Fruit fly (Drosophila melanogaster) whole organism, embryonic: Measurements from ENCODE around the gene CG9782.

Source experiments
- CG10147 ChIP-seq: fragments of 200-800 bp; sonication (Bioruptor generic); optimal IDR thresholded peaks from 2 replicates; lab custom pipeline; 2019; ENCODE audit warnings: missing biosample characterization, mild to moderate bottlenecking, missing genetic modification characterization, moderate library complexity
- CG10209 ChIP-seq: fragments of 200-800 bp; sonication (Bioruptor generic); optimal IDR thresholded peaks from 3 replicates; lab custom pipeline; 2017; ENCODE audit warnings: missing biosample characterization, mild to moderate bottlenecking, missing genetic modification characterization, missing genetic modification reagents
- CG1024 ChIP-seq: fragments of 200-800 bp; sonication (Bioruptor generic); IDR thresholded peaks from 2 replicates; pipeline ENCODE4 v1.3.6; 2022; ENCODE audit warnings: missing biosample characterization, missing genetic modification characterization
- CG10321 ChIP-seq: fragments of 200-800 bp; sonication (Bioruptor generic); IDR thresholded peaks from 2 replicates; pipeline ENCODE4 v1.3.6; 2022; ENCODE audit warnings: missing biosample characterization, missing genetic modification characterization
- CG10431 ChIP-seq: fragments of 200-800 bp; sonication (Bioruptor generic); optimal IDR thresholded peaks from 3 replicates; lab custom pipeline; 2018; ENCODE audit warnings: missing biosample characterization, mild to moderate bottlenecking, missing genetic modification characterization
- CG10462 ChIP-seq: fragments of 200-800 bp; sonication (Bioruptor generic); optimal IDR thresholded peaks from 2 replicates; lab custom pipeline; 2016; ENCODE audit warnings: missing biosample characterization, missing genetic modification characterization
- CG10543 ChIP-seq: fragments of 200-800 bp; sonication (Bioruptor generic); optimal IDR thresholded peaks from 3 replicates; lab custom pipeline; 2017; ENCODE audit warnings: missing biosample characterization, mild to moderate bottlenecking, missing genetic modification characterization, moderate library complexity
- CG12155 ChIP-seq: fragments of 200-800 bp; sonication (Bioruptor generic); optimal IDR thresholded peaks from 3 replicates; lab custom pipeline; 2016; ENCODE audit warnings: missing biosample characterization, missing genetic modification characterization
- CG13775 ChIP-seq: fragments of 200-800 bp; sonication (Bioruptor generic); optimal IDR thresholded peaks from 3 replicates; lab custom pipeline; 2017; ENCODE audit warnings: missing biosample characterization, mild to moderate bottlenecking, missing genetic modification characterization
- CG14965 ChIP-seq: fragments of 200-800 bp; sonication (Bioruptor generic); optimal IDR thresholded peaks from 2 replicates; lab custom pipeline; 2016; ENCODE audit warnings: missing biosample characterization, missing genetic modification characterization, borderline replicate concordance
- CG15696 ChIP-seq: fragments of 200-800 bp; sonication (Bioruptor generic); optimal IDR thresholded peaks from 2 replicates; lab custom pipeline; 2019; ENCODE audit warnings: missing biosample characterization, mild to moderate bottlenecking, missing genetic modification characterization, moderate library complexity
- CG1603 ChIP-seq: fragments of 200-800 bp; sonication (Bioruptor generic); optimal IDR thresholded peaks from 2 replicates; lab custom pipeline; 2019; ENCODE audit warnings: missing biosample characterization, mild to moderate bottlenecking, missing genetic modification characterization, moderate library complexity
- CG17385 ChIP-seq: fragments of 200-800 bp; sonication (Bioruptor generic); optimal IDR thresholded peaks from 3 replicates; lab custom pipeline; 2018; ENCODE audit warnings: missing biosample characterization, mild to moderate bottlenecking, missing genetic modification characterization
- CG1832 ChIP-seq: fragments of 200-800 bp; sonication (Bioruptor generic); optimal IDR thresholded peaks from 2 replicates; lab custom pipeline; 2017; ENCODE audit warnings: missing biosample characterization, mild to moderate bottlenecking, missing genetic modification characterization, inconsistent platforms
- CG2678 ChIP-seq: fragments of 200-800 bp; sonication (Bioruptor generic); optimal IDR thresholded peaks from 3 replicates; lab custom pipeline; 2019; ENCODE audit warnings: missing biosample characterization, mild to moderate bottlenecking, missing genetic modification characterization, moderate library complexity
- CG30020 ChIP-seq: fragments of 200-800 bp; optimal IDR thresholded peaks from 2 replicates; lab custom pipeline; 2019; ENCODE audit warnings: missing biosample characterization, mild to moderate bottlenecking, missing genetic modification characterization, moderate library complexity
- CG32772 ChIP-seq: fragments of 200-800 bp; sonication (Bioruptor generic); IDR thresholded peaks from 2 replicates; pipeline ENCODE4 v1.3.6; 2022; ENCODE audit warnings: missing biosample characterization, missing genetic modification characterization
- CG3407 ChIP-seq: fragments of 200-800 bp; sonication (Bioruptor generic); optimal IDR thresholded peaks from 2 replicates; lab custom pipeline; 2018; ENCODE audit warnings: missing biosample characterization, mild to moderate bottlenecking, missing genetic modification characterization
- CG3995 ChIP-seq: fragments of 200-800 bp; sonication (Bioruptor generic); optimal IDR thresholded peaks from 3 replicates; lab custom pipeline; 2016; ENCODE audit warnings: missing biosample characterization, missing genetic modification characterization
- CG4707 ChIP-seq: fragments of 200-800 bp; sonication (Bioruptor generic); optimal IDR thresholded peaks from 2 replicates; lab custom pipeline; 2018; ENCODE audit warnings: missing biosample characterization, mild to moderate bottlenecking, missing genetic modification characterization, moderate library complexity
- CG5953 ChIP-seq: fragments of 200-800 bp; sonication (Bioruptor generic); IDR thresholded peaks from 2 replicates; pipeline ENCODE4 v1.3.6; 2022; ENCODE audit warnings: missing biosample characterization, missing genetic modification characterization
- CG6254 ChIP-seq: fragments of 200-800 bp; sonication (Bioruptor generic); optimal IDR thresholded peaks from 3 replicates; lab custom pipeline; 2017; ENCODE audit warnings: mild to moderate bottlenecking, missing biosample characterization, missing genetic modification reagents, missing genetic modification characterization
- CG6689 ChIP-seq: fragments of 200-800 bp; sonication (Bioruptor generic); IDR thresholded peaks from 2 replicates; pipeline ENCODE4 v1.3.6; 2022; ENCODE audit warnings: missing biosample characterization, missing genetic modification characterization
- CG7556 ChIP-seq: fragments of 200-800 bp; sonication (Bioruptor generic); optimal IDR thresholded peaks from 2 replicates; lab custom pipeline; 2017; ENCODE audit warnings: missing biosample characterization, mild to moderate bottlenecking, missing genetic modification characterization
- CG7839 ChIP-seq: fragments of 200-800 bp; sonication (Bioruptor generic); optimal IDR thresholded peaks from 3 replicates; lab custom pipeline; 2018; ENCODE audit warnings: missing biosample characterization, mild to moderate bottlenecking, missing genetic modification characterization, moderate library complexity
- CG9215 ChIP-seq: fragments of 200-800 bp; sonication (Bioruptor generic); IDR thresholded peaks from 2 replicates; pipeline ENCODE4 v1.3.6; 2022; ENCODE audit warnings: missing biosample characterization, missing genetic modification characterization
- D19A ChIP-seq: fragments of 200-800 bp; optimal IDR thresholded peaks from 3 replicates; lab custom pipeline; 2019; ENCODE audit warnings: missing biosample characterization, mild to moderate bottlenecking, missing genetic modification characterization, moderate library complexity
- Dbx ChIP-seq: fragments of 200-800 bp; sonication (Bioruptor generic); IDR thresholded peaks from 3 replicates; pipeline ENCODE4 v1.3.6; 2022; ENCODE audit warnings: missing biosample characterization, missing genetic modification characterization
- Dip2 ChIP-seq: fragments of 200-800 bp; sonication (Bioruptor generic); IDR thresholded peaks from 2 replicates; pipeline ENCODE4 v1.3.6; 2022; ENCODE audit warnings: missing biosample characterization, missing genetic modification characterization
- Elba2 ChIP-seq: fragments of 200-800 bp; sonication (Bioruptor generic); optimal IDR thresholded peaks from 3 replicates; lab custom pipeline; 2016; ENCODE audit warnings: missing biosample characterization, missing genetic modification characterization
- H2.0 ChIP-seq: fragments of 200-800 bp; sonication (Bioruptor generic); IDR thresholded peaks from 2 replicates; pipeline ENCODE4 v1.3.6; 2022; ENCODE audit warnings: missing biosample characterization, missing genetic modification characterization
- Hmr ChIP-seq: fragments of 200-800 bp; sonication (Bioruptor generic); optimal IDR thresholded peaks from 3 replicates; lab custom pipeline; 2017; ENCODE audit warnings: mild to moderate bottlenecking, missing biosample characterization, missing genetic modification reagents, missing genetic modification characterization
- Mes4 ChIP-seq: fragments of 200-800 bp; sonication (Bioruptor generic); optimal IDR thresholded peaks from 2 replicates; lab custom pipeline; 2016; ENCODE audit warnings: missing biosample characterization, missing genetic modification characterization
- NfI ChIP-seq: fragments of 200-800 bp; sonication (Bioruptor generic); optimal IDR thresholded peaks from 3 replicates; lab custom pipeline; 2018; ENCODE audit warnings: missing biosample characterization, mild to moderate bottlenecking, missing genetic modification characterization, moderate library complexity
- Xrp1 ChIP-seq: fragments of 200-800 bp; sonication (Bioruptor generic); IDR thresholded peaks from 2 replicates; pipeline ENCODE4 v1.3.6; 2022; ENCODE audit warnings: missing biosample characterization, missing genetic modification characterization
- az2 ChIP-seq: fragments of 200-800 bp; sonication (Bioruptor generic); optimal IDR thresholded peaks from 3 replicates; lab custom pipeline; 2016; ENCODE audit warnings: missing biosample characterization, missing genetic modification characterization
- crc ChIP-seq: fragments of 200-800 bp; sonication (Bioruptor generic); optimal IDR thresholded peaks from 2 replicates; lab custom pipeline; 2016; ENCODE audit warnings: missing biosample characterization, missing genetic modification characterization
- da ChIP-seq: fragments of 200-800 bp; sonication (Bioruptor generic); optimal IDR thresholded peaks from 2 replicates; lab custom pipeline; 2016; ENCODE audit warnings: missing biosample characterization, missing genetic modification characterization
- dati ChIP-seq: fragments of 200-800 bp; sonication (Bioruptor generic); IDR thresholded peaks from 2 replicates; pipeline ENCODE4 v1.3.6; 2022; ENCODE audit warnings: missing biosample characterization, missing genetic modification characterization
- en ChIP-seq: fragments of 200-800 bp; sonication (Bioruptor generic); optimal IDR thresholded peaks from 2 replicates; lab custom pipeline; 2016; ENCODE audit warnings: missing biosample characterization, missing genetic modification characterization
- exex ChIP-seq: fragments of 200-800 bp; sonication (Bioruptor generic); optimal IDR thresholded peaks from 4 replicates; lab custom pipeline; 2018; ENCODE audit warnings: missing biosample characterization, mild to moderate bottlenecking, missing genetic modification characterization, moderate library complexity
- fd102C ChIP-seq: fragments of 200-800 bp; sonication (Bioruptor generic); optimal IDR thresholded peaks from 2 replicates; lab custom pipeline; 2018; ENCODE audit warnings: missing biosample characterization, mild to moderate bottlenecking, missing genetic modification characterization, moderate library complexity
- fd3F ChIP-seq: fragments of 200-800 bp; sonication (Bioruptor generic); optimal IDR thresholded peaks from 2 replicates; lab custom pipeline; 2018; ENCODE audit warnings: missing biosample characterization, mild to moderate bottlenecking, missing genetic modification characterization, moderate library complexity
- hkb ChIP-seq, 2 experiments: fragments of 200-800 bp in 1 of 2; fragments of >200 bp in 1 of 2; sonication (Bioruptor generic) in 1 of 2; IDR thresholded peaks in 1 of 2; optimal IDR thresholded peaks in 1 of 2; 2 replicates each; pipeline versions ENCODE4 v1.3.6 to Lab custom; 2017 to 2022; ENCODE audit warnings: missing biosample characterization in 1 of 2, missing genetic modification characterization in 1 of 2
- kah ChIP-seq: fragments of 200-800 bp; sonication (Bioruptor generic); optimal IDR thresholded peaks from 2 replicates; lab custom pipeline; 2018; ENCODE audit warnings: missing biosample characterization, mild to moderate bottlenecking, missing genetic modification characterization
- kni ChIP-seq: fragments of 200-800 bp; sonication (Bioruptor generic); optimal IDR thresholded peaks from 3 replicates; lab custom pipeline; 2017; ENCODE audit warnings: mild to moderate bottlenecking, missing biosample characterization, missing genetic modification reagents, missing genetic modification characterization
- nerfin-1 ChIP-seq: fragments of 200-800 bp; sonication (Bioruptor generic); optimal IDR thresholded peaks from 3 replicates; lab custom pipeline; 2019; ENCODE audit warnings: missing biosample characterization, mild to moderate bottlenecking, missing genetic modification characterization, moderate library complexity
- onecut ChIP-seq: fragments of 200-800 bp; sonication (Bioruptor generic); IDR thresholded peaks from 2 replicates; pipeline ENCODE4 v1.3.6; 2022; ENCODE audit warnings: missing biosample characterization, missing genetic modification characterization
- sens-2 ChIP-seq: fragments of 200-800 bp; sonication (Bioruptor generic); IDR thresholded peaks from 2 replicates; pipeline ENCODE4 v1.3.6; 2022; ENCODE audit warnings: missing biosample characterization, missing genetic modification characterization
- stwl ChIP-seq: fragments of 200-800 bp; sonication (Bioruptor generic); optimal IDR thresholded peaks from 3 replicates; lab custom pipeline; 2018; ENCODE audit warnings: missing biosample characterization, mild to moderate bottlenecking, missing genetic modification characterization, moderate library complexity

Gene CG9782

DNA sequence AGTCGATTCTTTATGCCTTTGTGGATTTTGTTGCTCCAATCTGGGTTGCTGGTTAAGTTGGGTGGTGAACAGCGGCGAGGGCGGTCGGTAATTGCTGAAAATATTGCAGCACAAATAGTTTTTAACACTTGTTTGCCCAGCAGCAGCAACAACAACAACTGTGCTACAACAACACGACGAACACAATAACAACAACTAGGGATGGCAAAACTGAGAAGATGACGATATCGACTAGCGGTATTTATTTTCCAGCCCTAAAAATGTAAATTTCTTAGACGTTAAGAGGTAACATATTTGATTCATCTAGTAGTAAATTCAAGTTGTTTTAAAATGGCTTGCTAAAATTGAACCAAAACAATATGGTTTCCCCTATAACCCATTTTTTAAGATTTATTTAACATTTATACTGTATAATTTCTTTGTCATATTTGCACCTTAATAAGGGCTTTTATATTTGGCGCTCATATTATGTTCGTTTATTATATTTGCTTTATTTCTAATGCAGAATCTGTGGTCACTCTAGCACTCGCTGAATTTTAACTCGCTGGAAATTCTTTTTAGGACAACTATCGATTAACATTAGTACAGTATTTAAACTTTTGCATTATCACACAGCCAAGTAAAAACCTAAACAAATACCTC, 22.9 kb downstream of the CG9782 start (continued):
- TF ChIP-seq Dip2: no peak
- no peak for TF ChIP-seq CG17385 (GFP tag; lab: Kevin White, UChicago)
- TF ChIP-seq CG12155 (GFP tag; lab: Kevin White, UChicago): peak; percentile 100
- TF ChIP-seq CG7556 (GFP tag; lab: Kevin White, UChicago): no peak
- no peak for TF ChIP-seq Mes4
- no peak for TF ChIP-seq CG10462 (GFP tag; lab: Kevin White, UChicago)
- no peak for TF ChIP-seq en
- TF ChIP-seq CG2678 (tag; lab: Kevin White, UChicago): no peak
- no peak for TF ChIP-seq dati (GFP tag; lab: Robert Waterston, UW)
- no peak for TF ChIP-seq CG32772
- TF ChIP-seq CG1024 (GFP tag; lab: Robert Waterston, UW): no peak
- TF ChIP-seq onecut (GFP tag; lab: Robert Waterston, UW): no peak
- no peak for TF ChIP-seq CG6689
- TF ChIP-seq da (GFP tag; lab: Kevin White, UChicago): no peak
- no peak for TF ChIP-seq CG3407 (GFP tag; lab: Kevin White, UChicago)
- peak; percentile 13 for TF ChIP-seq nerfin-1 (tag; lab: Kevin White, UChicago)
- TF ChIP-seq Hmr (GFP tag; lab: Kevin White, UChicago): no peak
- TF ChIP-seq CG3995 (GFP tag; lab: Kevin White, UChicago): no peak
- no peak for TF ChIP-seq hkb (optimal IDR thresholded peaks at IDR 0.05; lab: Kevin White, UChicago)
- no peak for TF ChIP-seq hkb (GFP tag; IDR thresholded peaks at IDR 0.05; lab: Robert Waterston, UW)
- no peak for TF ChIP-seq CG30020
- TF ChIP-seq kni (GFP tag; lab: Kevin White, UChicago): no peak
- no peak for TF ChIP-seq CG10209
- TF ChIP-seq fd3F: no peak
- peak; percentile 4 for TF ChIP-seq az2
- TF ChIP-seq exex (tag; lab: Kevin White, UChicago): no peak
- peak; percentile 25 for TF ChIP-seq CG13775
- no peak for TF ChIP-seq CG10431 (GFP tag; lab: Kevin White, UChicago)
- TF ChIP-seq CG14965 (GFP tag; lab: Kevin White, UChicago): no peak
- TF ChIP-seq NfI (GFP tag; lab: Kevin White, UChicago): no peak
- no peak; the same call in 1 of the 2 replicates for TF ChIP-seq Xrp1 (GFP tag; lab: Robert Waterston, UW)
- TF ChIP-seq CG5953 (GFP tag; lab: Robert Waterston, UW): no peak
- TF ChIP-seq, all 482 proteins: peak for 64

dm6 chrX:16596250-16596793, 25.1 kb downstream of the CG9782 start:
- peak; percentile 36 for TF ChIP-seq kni (GFP tag; lab: Kevin White, UChicago)
- TF ChIP-seq Elba2: no peak
- no peak for TF ChIP-seq CG1603 (tag; lab: Kevin White, UChicago)
- TF ChIP-seq sens-2 (GFP tag; lab: Robert Waterston, UW): no peak
- TF ChIP-seq CG9215: no peak
- no peak for TF ChIP-seq CG4707
- peak; percentile 23 for TF ChIP-seq CG10543 (GFP tag; lab: Kevin White, UChicago)
- no peak for TF ChIP-seq CG10321 (GFP tag; lab: Robert Waterston, UW)
- no peak for TF ChIP-seq CG6254
- no peak for TF ChIP-seq CG7839 (tag; lab: Kevin White, UChicago)
- no peak for TF ChIP-seq CG10147
- TF ChIP-seq kah (GFP tag; lab: Kevin White, UChicago): no peak
- no peak for TF ChIP-seq stwl (tag; lab: Kevin White, UChicago)
- TF ChIP-seq fd102C: no peak
- no peak for TF ChIP-seq crc (GFP tag; lab: Kevin White, UChicago)
- TF ChIP-seq Dbx: no peak
- TF ChIP-seq H2.0 (GFP tag; lab: Robert Waterston, UW): no peak
- TF ChIP-seq CG1832 (GFP tag; lab: Kevin White, UChicago): no peak
- TF ChIP-seq D19A: no peak
- TF ChIP-seq CG15696 (tag; lab: Kevin White, UChicago): peak; percentile 6
